Fruit fly (Drosophila melanogaster): Measurements from ENCODE around the gene nenya.
A peak's percentile ranks its signal among the peaks of the same experiment; 100 is the strongest.

nenya gene

DNA sequence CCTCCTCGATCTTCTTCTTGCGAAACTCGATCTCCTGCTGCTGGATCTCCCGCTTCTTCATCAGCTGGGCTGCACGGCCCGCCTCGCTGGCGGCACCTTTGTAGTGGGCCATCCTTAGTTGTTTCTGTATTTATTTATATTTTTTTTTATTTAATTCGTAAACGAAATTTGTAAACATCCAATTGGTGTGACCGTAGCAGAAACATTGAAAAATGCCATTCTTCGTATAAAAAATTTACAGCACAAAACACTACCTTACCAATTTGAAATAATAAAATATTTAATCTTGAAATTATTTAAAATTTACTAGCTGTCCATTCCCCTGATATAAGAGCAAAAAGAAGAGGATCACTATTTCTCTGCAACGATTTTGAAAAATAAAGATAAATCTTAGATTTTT, 7.1 kb downstream of the nenya start, which contains the start of gene CG12259:
TSS of gene CG12259 (minus strand) at position 207 of the 400 bp plus-strand sequence.
- TF ChIP-seq cic (GFP tag; optimal IDR thresholded peaks at IDR 0.05) (no peak), bab1 (GFP tag; optimal IDR thresholded peaks at IDR 0.05) (no peak), Hr96 (GFP tag; optimal IDR thresholded peaks at IDR 0.05) (no peak), toe (GFP tag; optimal IDR thresholded peaks at IDR 0.05) (no peak), Clk (GFP tag; optimal IDR thresholded peaks at IDR 0.05) (no peak), Crg-1 (GFP tag; optimal IDR thresholded peaks at IDR 0.05) (no peak), pad (GFP tag; optimal IDR thresholded peaks at IDR 0.05) (no peak), cnc (optimal IDR thresholded peaks at IDR 0.05) (no peak), kay (GFP tag; ENCODE audit: borderline replicate concordance) (no peak), CG11617 (GFP tag; optimal IDR thresholded peaks at IDR 0.05) (no peak), CG5204 (GFP tag; optimal IDR thresholded peaks at IDR 0.05) (no peak), Mnt (GFP tag; optimal IDR thresholded peaks at IDR 0.05) (no peak), ovo (GFP tag; optimal IDR thresholded peaks at IDR 0.05) (no peak), tj (GFP tag; optimal IDR thresholded peaks at IDR 0.05) (no peak), CG7045 (GFP tag; optimal IDR thresholded peaks at IDR 0.05) (no peak), CG12768 (GFP tag; optimal IDR thresholded peaks at IDR 0.05) (no peak), CG1620 (GFP tag; optimal IDR thresholded peaks at IDR 0.05) (no peak), CG7101 (tag; optimal IDR thresholded peaks at IDR 0.05) (no peak), CG14711 (tag; optimal IDR thresholded peaks at IDR 0.05) (no peak)

DNA sequence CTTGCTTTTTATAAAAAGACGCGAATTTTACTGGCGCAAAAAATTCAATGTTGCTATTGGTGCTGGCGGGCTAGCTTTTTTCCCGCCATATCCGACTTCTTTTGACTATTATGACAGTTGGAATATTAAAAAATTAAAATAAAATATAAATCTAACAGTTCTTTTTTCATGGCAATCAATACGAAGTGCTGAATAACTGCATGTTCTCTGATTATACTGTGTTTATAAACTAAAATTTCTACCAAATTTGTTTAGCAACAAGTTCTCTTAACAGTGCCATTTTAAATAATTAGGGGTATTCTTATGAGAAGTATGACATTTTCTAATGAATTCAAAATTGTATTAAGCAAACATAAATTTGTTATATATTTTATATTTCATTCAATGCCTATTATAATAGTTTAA, 8.6 kb downstream of the nenya start, which contains the start of gene Boh1:
TSS of gene Boh1 (minus strand) at position 76 of the 405 bp plus-strand sequence.
- TF ChIP-seq CG5204 (GFP tag; optimal IDR thresholded peaks at IDR 0.05) (no peak), CG12768 (GFP tag; optimal IDR thresholded peaks at IDR 0.05) (peak; percentile 13), Hr96 (GFP tag; optimal IDR thresholded peaks at IDR 0.05) (no peak), cnc (optimal IDR thresholded peaks at IDR 0.05) (no peak), Mnt (GFP tag; optimal IDR thresholded peaks at IDR 0.05) (peak; percentile 8), CG7045 (GFP tag; optimal IDR thresholded peaks at IDR 0.05) (no peak), CG14711 (tag; optimal IDR thresholded peaks at IDR 0.05) (peak; percentile 46), cic (GFP tag; optimal IDR thresholded peaks at IDR 0.05) (no peak), CG33017 (tag; optimal IDR thresholded peaks at IDR 0.05) (peak; percentile 28), Clk (GFP tag; optimal IDR thresholded peaks at IDR 0.05) (no peak), toe (GFP tag; optimal IDR thresholded peaks at IDR 0.05) (no peak), CG7101 (tag; optimal IDR thresholded peaks at IDR 0.05) (peak; percentile 36), bab1 (GFP tag; optimal IDR thresholded peaks at IDR 0.05) (peak; percentile 61), tj (GFP tag; optimal IDR thresholded peaks at IDR 0.05) (no peak), CG1620 (GFP tag; optimal IDR thresholded peaks at IDR 0.05) (no peak), Crg-1 (GFP tag; optimal IDR thresholded peaks at IDR 0.05) (no peak), ovo (GFP tag; optimal IDR thresholded peaks at IDR 0.05) (no peak), kay (GFP tag; ENCODE audit: borderline replicate concordance) (no peak), CG11617 (GFP tag; optimal IDR thresholded peaks at IDR 0.05) (peak; percentile 58), pad (GFP tag; optimal IDR thresholded peaks at IDR 0.05) (no peak)

DNA sequence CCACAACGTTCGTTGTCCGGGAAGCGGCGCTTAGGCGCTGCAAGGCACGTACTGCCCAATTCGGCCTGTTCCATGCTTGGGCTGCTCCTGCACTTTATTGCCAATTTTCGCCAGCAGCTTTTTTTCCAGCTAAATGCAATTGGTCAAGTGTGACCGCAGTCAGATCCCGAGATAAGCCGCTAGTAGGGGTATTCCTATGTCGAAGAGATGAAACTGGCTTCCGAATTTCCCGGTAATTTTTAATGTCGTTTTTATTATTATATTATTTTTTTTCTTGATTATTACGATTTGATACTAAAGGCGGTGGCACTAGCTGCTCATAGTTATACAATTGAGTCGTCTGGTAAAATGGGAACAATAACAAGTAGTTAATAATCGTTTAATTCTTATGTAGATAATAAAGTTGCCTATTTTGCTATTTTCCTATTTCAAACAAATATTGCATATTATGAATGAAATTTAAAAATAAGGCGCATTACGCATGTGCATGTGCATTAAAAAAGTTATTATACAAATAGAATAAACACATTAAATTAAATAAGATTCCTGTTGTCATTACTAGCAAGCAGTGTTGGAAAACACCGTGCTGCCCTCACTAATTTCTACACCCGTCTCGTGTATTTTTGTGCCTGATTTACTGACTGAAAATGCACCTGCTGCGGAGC, 11.5 kb downstream of the nenya start, which contains the start of the genes CG5003 and mRpS22:
TSS of gene CG5003 (minus strand) at position 162 of the 665 bp plus-strand sequence.
TSS of gene mRpS22 (plus strand) at position 554 of the 665 bp plus-strand sequence.
- TF ChIP-seq ovo (GFP tag; optimal IDR thresholded peaks at IDR 0.05) = peak; percentile 45
- TF ChIP-seq CG1620 (GFP tag; optimal IDR thresholded peaks at IDR 0.05) = peak; percentile 76
- peak; percentile 28 for TF ChIP-seq Hr96 (GFP tag; optimal IDR thresholded peaks at IDR 0.05)
- TF ChIP-seq cnc (optimal IDR thresholded peaks at IDR 0.05) = no peak
- peak; percentile 51 for TF ChIP-seq Clk (GFP tag; optimal IDR thresholded peaks at IDR 0.05)
- TF ChIP-seq tj (GFP tag; optimal IDR thresholded peaks at IDR 0.05) = peak; percentile 52
- TF ChIP-seq pad (GFP tag; optimal IDR thresholded peaks at IDR 0.05) = peak; percentile 64
- TF ChIP-seq Mnt (GFP tag; optimal IDR thresholded peaks at IDR 0.05) = peak; percentile 37
- TF ChIP-seq kay (GFP tag; ENCODE audit: borderline replicate concordance) = no peak
- peak; percentile 77 for TF ChIP-seq toe (GFP tag; optimal IDR thresholded peaks at IDR 0.05)
- TF ChIP-seq CG7101 (tag; optimal IDR thresholded peaks at IDR 0.05) = peak; percentile 65
- TF ChIP-seq CG5204 (GFP tag; optimal IDR thresholded peaks at IDR 0.05) = no peak
- no peak for TF ChIP-seq cic (GFP tag; optimal IDR thresholded peaks at IDR 0.05)
- peak; percentile 78 for TF ChIP-seq CG11617 (GFP tag; optimal IDR thresholded peaks at IDR 0.05)
- peak; percentile 70 for TF ChIP-seq CG12768 (GFP tag; optimal IDR thresholded peaks at IDR 0.05)
- TF ChIP-seq CG7045 (GFP tag; optimal IDR thresholded peaks at IDR 0.05) = peak; percentile 68
- peak; percentile 68 for TF ChIP-seq Crg-1 (GFP tag; optimal IDR thresholded peaks at IDR 0.05)
- TF ChIP-seq CG14711 (tag; optimal IDR thresholded peaks at IDR 0.05) = peak; percentile 44
- TF ChIP-seq bab1 (GFP tag; optimal IDR thresholded peaks at IDR 0.05) = no peak
- TF ChIP-seq CG33017 (tag; optimal IDR thresholded peaks at IDR 0.05) = peak; percentile 45

DNA sequence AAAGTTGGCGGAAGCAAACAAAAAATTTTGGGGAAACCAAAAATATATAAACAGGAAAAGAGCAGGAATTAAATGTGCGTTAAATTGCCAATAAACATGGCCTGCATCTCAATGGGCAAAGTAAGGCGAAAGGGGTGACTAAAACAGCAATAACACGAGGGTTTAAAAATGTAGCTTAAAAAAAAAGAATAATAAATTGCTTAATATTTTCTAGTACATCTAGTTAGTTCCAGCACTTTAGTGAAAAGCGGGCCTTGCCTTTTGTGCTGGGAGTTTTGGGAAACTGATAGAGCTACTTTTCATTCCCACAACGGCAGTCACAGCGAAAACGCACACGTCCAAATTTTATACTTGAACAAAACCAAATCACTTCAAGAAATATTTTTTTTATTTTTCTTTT, 15.8 kb downstream of the nenya start, which contains the start of gene mil:
TSS of gene mil (plus strand) at position 301 of the 400 bp plus-strand sequence.
- TF ChIP-seq CG33017 (tag; optimal IDR thresholded peaks at IDR 0.05) (no peak), CG1620 (GFP tag; optimal IDR thresholded peaks at IDR 0.05) (no peak), CG5204 (GFP tag; optimal IDR thresholded peaks at IDR 0.05) (no peak), CG12768 (GFP tag; optimal IDR thresholded peaks at IDR 0.05) (no peak), Crg-1 (GFP tag; optimal IDR thresholded peaks at IDR 0.05) (no peak), CG7045 (GFP tag; optimal IDR thresholded peaks at IDR 0.05) (no peak), kay (GFP tag; ENCODE audit: borderline replicate concordance) (no peak), CG14711 (tag; optimal IDR thresholded peaks at IDR 0.05) (no peak), Mnt (GFP tag; optimal IDR thresholded peaks at IDR 0.05) (no peak), CG11617 (GFP tag; optimal IDR thresholded peaks at IDR 0.05) (no peak), toe (GFP tag; optimal IDR thresholded peaks at IDR 0.05) (no peak), cic (GFP tag; optimal IDR thresholded peaks at IDR 0.05) (no peak), pad (GFP tag; optimal IDR thresholded peaks at IDR 0.05) (no peak), CG7101 (tag; optimal IDR thresholded peaks at IDR 0.05) (no peak)

DNA sequence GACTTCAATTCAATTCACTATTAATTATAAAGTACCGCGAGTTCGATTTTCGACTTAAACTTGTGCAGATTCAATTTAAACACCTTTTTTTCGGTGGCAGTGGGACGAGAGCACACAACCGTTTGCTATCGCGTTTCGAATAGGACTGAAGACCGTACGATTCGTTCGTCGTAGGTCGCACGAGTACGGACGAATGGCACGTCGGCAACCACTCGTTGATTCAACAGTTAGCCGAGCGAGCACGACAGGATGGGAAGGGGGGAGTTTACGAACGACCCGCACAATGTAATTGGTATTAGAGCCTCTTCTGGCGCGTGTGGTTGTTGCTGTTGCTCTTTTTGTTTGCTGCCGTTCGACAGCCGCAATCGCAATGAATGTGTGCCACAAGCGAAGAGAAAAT, 22.3 kb downstream of the nenya start, which contains the start of gene CG34353:
TSS of gene CG34353 (minus strand) at position 149 of the 400 bp plus-strand sequence.
- TF ChIP-seq Mnt (GFP tag; optimal IDR thresholded peaks at IDR 0.05) = no peak
- TF ChIP-seq CG12768 (GFP tag; optimal IDR thresholded peaks at IDR 0.05) = no peak
- TF ChIP-seq CG5204 (GFP tag; optimal IDR thresholded peaks at IDR 0.05) = no peak
- no peak for TF ChIP-seq tj (GFP tag; optimal IDR thresholded peaks at IDR 0.05)
- TF ChIP-seq kay (GFP tag; ENCODE audit: borderline replicate concordance) = no peak
- no peak for TF ChIP-seq CG33017 (tag; optimal IDR thresholded peaks at IDR 0.05)
- TF ChIP-seq CG7045 (GFP tag; optimal IDR thresholded peaks at IDR 0.05) = no peak
- no peak for TF ChIP-seq CG7101 (tag; optimal IDR thresholded peaks at IDR 0.05)
- TF ChIP-seq cic (GFP tag; optimal IDR thresholded peaks at IDR 0.05) = no peak
- no peak for TF ChIP-seq Clk (GFP tag; optimal IDR thresholded peaks at IDR 0.05)

Data from whole organism, adult.